Worm (Caenorhabditis elegans) whole organism, L1 larva: ENCODE results near the gene mob-4.

Source experiments
- C04F5.9 ChIP-seq: sonication (generic microtip); optimal IDR thresholded peaks from 2 replicates; lab custom pipeline; 2016; ENCODE audit warnings: missing genetic modification characterization, missing compliant biosample characterization
- C34B4.2 ChIP-seq: sonication (generic microtip); optimal IDR thresholded peaks from 2 replicates; lab custom pipeline; 2017; ENCODE audit warnings: mild to moderate bottlenecking, missing genetic modification characterization, missing compliant biosample characterization
- F16B12.6 ChIP-seq: fragments of 150-350 bp; optimal IDR thresholded peaks from 2 replicates; lab custom pipeline; 2014; ENCODE audit warnings: missing biosample characterization, missing genetic modification characterization
- aha-1 ChIP-seq: fragments of 150-350 bp; optimal IDR thresholded peaks from 2 replicates; lab custom pipeline; 2014; ENCODE audit warnings: missing biosample characterization, missing genetic modification characterization
- ama-1 ChIP-seq: fragments of 150-350 bp; optimal IDR thresholded peaks from 2 replicates; lab custom pipeline; 2014
- blmp-1 ChIP-seq: fragments of 150-350 bp; optimal IDR thresholded peaks from 2 replicates; lab custom pipeline; 2014; ENCODE audit warnings: missing biosample characterization, missing genetic modification characterization
- dsc-1 ChIP-seq: sonication (generic microtip); optimal IDR thresholded peaks from 2 replicates; lab custom pipeline; 2016; ENCODE audit warnings: mild to moderate bottlenecking, missing genetic modification characterization, missing compliant biosample characterization
- efl-1 ChIP-seq, 4 experiments: fragments of 150-350 bp; optimal IDR thresholded peaks in 3 of 4; peaks in 1 of 4; 1 replicate in 1 of 4; 2 replicates in 3 of 4; lab custom pipeline; 2014; ENCODE audit warnings: missing biosample characterization in 2 of 4, missing genetic modification characterization in 2 of 4, missing genetic modification reagents in 2 of 4
- egl-13 ChIP-seq: sonication (generic microtip); optimal IDR thresholded peaks from 2 replicates; lab custom pipeline; 2016; ENCODE audit warnings: missing genotype, missing genetic modification reagents, missing genetic modification characterization, missing compliant biosample characterization
- elt-3 ChIP-seq, 6 experiments: fragments of 150-350 bp in 1 of 6; sonication (generic microtip); optimal IDR thresholded peaks; 2 replicates each; lab custom pipeline; 2017 to 2018; ENCODE audit warnings: missing biosample characterization in 6 of 6, missing genetic modification characterization in 6 of 6, inconsistent platforms in 1 of 6
- fkh-10 ChIP-seq: sonication (generic microtip); optimal IDR thresholded peaks from 2 replicates; lab custom pipeline; 2017; ENCODE audit warnings: missing biosample characterization, missing genetic modification reagents, missing genetic modification characterization
- fkh-4 ChIP-seq: sonication (generic microtip); optimal IDR thresholded peaks from 2 replicates; lab custom pipeline; 2016; ENCODE audit warnings: missing compliant biosample characterization, missing genetic modification characterization, borderline replicate concordance
- fos-1 ChIP-seq: fragments of 150-350 bp; optimal IDR thresholded peaks from 2 replicates; lab custom pipeline; 2014; ENCODE audit warnings: missing biosample characterization, missing genetic modification characterization
- hlh-4 ChIP-seq: sonication (generic microtip); optimal IDR thresholded peaks from 2 replicates; lab custom pipeline; 2016; ENCODE audit warnings: mild to moderate bottlenecking, missing genetic modification characterization, missing compliant biosample characterization
- jun-1 ChIP-seq: fragments of 150-350 bp; optimal IDR thresholded peaks from 2 replicates; lab custom pipeline; 2014; ENCODE audit warnings: missing biosample characterization, missing genetic modification reagents, missing genetic modification characterization
- lin-14 ChIP-seq: fragments of 200-800 bp; sonication (Bioruptor generic); optimal IDR thresholded peaks from 2 replicates; lab custom pipeline; 2018; ENCODE audit warnings: mild to moderate bottlenecking, missing genetic modification characterization, moderate library complexity, missing compliant biosample characterization
- lin-39 ChIP-seq: fragments of 150-350 bp; optimal IDR thresholded peaks from 2 replicates; lab custom pipeline; 2014; ENCODE audit warnings: missing biosample characterization, missing genetic modification reagents, missing genetic modification characterization
- lir-3 ChIP-seq: sonication (generic microtip); optimal IDR thresholded peaks from 2 replicates; lab custom pipeline; 2016; ENCODE audit warnings: mild to moderate bottlenecking, missing genetic modification characterization, moderate library complexity, missing compliant biosample characterization; ENCODE audit not compliant: poor library complexity
- lsy-2 ChIP-seq, 2 experiments: fragments of 150-350 bp; optimal IDR thresholded peaks; 2 replicates each; lab custom pipeline; 2014; ENCODE audit warnings: missing biosample characterization in 2 of 2, missing genetic modification characterization in 2 of 2
- mab-9 ChIP-seq: fragments of 200-800 bp; sonication (Bioruptor generic); IDR thresholded peaks from 2 replicates; pipeline ENCODE4 v1.3.6; 2022; ENCODE audit warnings: missing genetic modification reagents, missing genetic modification characterization, missing compliant biosample characterization
- mef-2 ChIP-seq: fragments of 150-350 bp; optimal IDR thresholded peaks from 2 replicates; lab custom pipeline; 2014; ENCODE audit warnings: missing biosample characterization, missing genetic modification characterization
- mep-1 ChIP-seq: fragments of 150-350 bp; optimal IDR thresholded peaks from 2 replicates; lab custom pipeline; 2014; ENCODE audit warnings: missing biosample characterization, missing genetic modification characterization
- nhr-11 ChIP-seq: fragments of 150-350 bp; optimal IDR thresholded peaks from 2 replicates; lab custom pipeline; 2014; ENCODE audit warnings: missing biosample characterization, missing genetic modification characterization
- nhr-20 ChIP-seq: sonication (generic microtip); optimal IDR thresholded peaks from 2 replicates; lab custom pipeline; 2016; ENCODE audit warnings: mild to moderate bottlenecking, missing genetic modification characterization, missing compliant biosample characterization
- nhr-28 ChIP-seq: fragments of 150-350 bp; optimal IDR thresholded peaks from 2 replicates; lab custom pipeline; 2014; ENCODE audit warnings: missing biosample characterization, missing genetic modification characterization
- nhr-76 ChIP-seq: sonication (generic microtip); optimal IDR thresholded peaks from 2 replicates; lab custom pipeline; 2017; ENCODE audit warnings: missing biosample characterization, missing genetic modification characterization
- nhr-77 ChIP-seq: fragments of 150-350 bp; optimal IDR thresholded peaks from 2 replicates; lab custom pipeline; 2014; ENCODE audit warnings: missing biosample characterization, missing genetic modification characterization
- nhr-90 ChIP-seq: sonication (generic microtip); optimal IDR thresholded peaks from 2 replicates; lab custom pipeline; 2016; ENCODE audit warnings: mild to moderate bottlenecking, missing genetic modification characterization, missing compliant biosample characterization; ENCODE audit not compliant: poor library complexity
- skn-1 ChIP-seq: fragments of 150-350 bp; optimal IDR thresholded peaks from 2 replicates; lab custom pipeline; 2014; ENCODE audit warnings: missing biosample characterization, missing genetic modification characterization
- snpc-4 ChIP-seq: fragments of 150-350 bp; optimal IDR thresholded peaks from 2 replicates; lab custom pipeline; 2014; ENCODE audit warnings: missing biosample characterization, missing genetic modification characterization
- sptf-1 ChIP-seq: fragments of 150-350 bp; optimal IDR thresholded peaks from 2 replicates; lab custom pipeline; 2014; ENCODE audit warnings: missing biosample characterization, missing genetic modification characterization
- tbx-2 ChIP-seq: sonication (generic microtip); optimal IDR thresholded peaks from 2 replicates; lab custom pipeline; 2016; ENCODE audit warnings: missing genetic modification characterization, missing compliant biosample characterization
- tlp-1 ChIP-seq: fragments of 150-350 bp; optimal IDR thresholded peaks from 2 replicates; lab custom pipeline; 2014; ENCODE audit warnings: missing biosample characterization, missing genetic modification characterization
- unc-30 ChIP-seq: sonication (generic microtip); optimal IDR thresholded peaks from 2 replicates; lab custom pipeline; 2017; ENCODE audit warnings: missing biosample characterization, missing genetic modification characterization
- unc-86 ChIP-seq: sonication (generic microtip); optimal IDR thresholded peaks from 2 replicates; lab custom pipeline; 2016; ENCODE audit warnings: missing genetic modification characterization, missing compliant biosample characterization
- xbp-1 ChIP-seq: sonication (generic microtip); optimal IDR thresholded peaks from 2 replicates; lab custom pipeline; 2016; ENCODE audit warnings: missing genetic modification characterization, missing compliant biosample characterization
- ztf-11 ChIP-seq, 2 experiments: sonication (generic microtip); optimal IDR thresholded peaks; 2 replicates each; lab custom pipeline; 2016 to 2017; ENCODE audit warnings: missing genetic modification characterization in 2 of 2, missing biosample characterization in 1 of 2, missing compliant biosample characterization in 1 of 2

mob-4 gene

ce11 chrIII:8209775-8210174 is 15.1 kb upstream of the mob-4 start, which contains the start of gene C30A5.10:
Gene C30A5.10, minus strand, starts transcription at chrIII:8209875.
- TF ChIP-seq ama-1 (no peak), sptf-1 (tag; lab: Kevin White, UChicago) (no peak), snpc-4 (tag; lab: Kevin White, UChicago) (no peak), C34B4.2 (tag; lab: Kevin White, UChicago) (no peak), unc-30 (tag; lab: Kevin White, UChicago) (no peak), fos-1 (no peak), elt-3 (tag; optimal IDR thresholded peaks at IDR 0.05; lab: Kevin White, UChicago) (no peak), nhr-76 (tag; lab: Kevin White, UChicago) (no peak), nhr-11 (no peak), mep-1 (tag; lab: Kevin White, UChicago) (no peak), nhr-20 (tag; lab: Kevin White, UChicago) (no peak), tlp-1 (tag; lab: Kevin White, UChicago) (no peak), nhr-77 (no peak), mab-9 (GFP tag; lab: Robert Waterston, UW) (no peak), dsc-1 (no peak), mef-2 (tag; lab: Kevin White, UChicago) (no peak), F16B12.6 (tag; lab: Kevin White, UChicago) (no peak), nhr-90 (no peak)
- TF ChIP-seq, all 84 proteins: peak for 0

ce11 chrIII:8211562-8211961 is 13.3 kb upstream of the mob-4 start:
- TF ChIP-seq egl-13 (tag; lab: Kevin White, UChicago) (peak; percentile 36), lin-14 (GFP tag; lab: Kevin White, UChicago) (peak; percentile 41), jun-1 (tag; lab: Kevin White, UChicago) (no peak), lsy-2 (tag; optimal IDR thresholded peaks at IDR 0.05; lab: Kevin White, UChicago) (peak in 1 of 2 experiments; percentile 61), blmp-1 (tag; lab: Kevin White, UChicago) (no peak), unc-86 (peak; percentile 97), nhr-28 (no peak)

- TF ChIP-seq lin-39 (tag; lab: Kevin White, UChicago) (no peak), lsy-2 (tag; optimal IDR thresholded peaks at IDR 0.05; lab: Kevin White, UChicago) (peak in 1 of 2 experiments; percentile 31), hlh-4 (tag; lab: Kevin White, UChicago) (no peak), fkh-10 (GFP tag; lab: Kevin White, UChicago) (no peak), fos-1 (no peak), xbp-1 (no peak), mef-2 (tag; lab: Kevin White, UChicago) (no peak), skn-1 (tag; lab: Kevin White, UChicago) (no peak), lir-3 (tag; lab: Kevin White, UChicago) (no peak), lin-14 (GFP tag; lab: Kevin White, UChicago) (peak; percentile 4), unc-86 (peak; percentile 86), jun-1 (tag; lab: Kevin White, UChicago) (no peak)
Observed at ce11 chrIII:8216224-8216623, 8.7 kb upstream of the mob-4 start, which contains the start of gene unc-86. Gene unc-86, minus strand, starts transcription at chrIII:8216336.

- TF ChIP-seq fkh-4 (tag; lab: Kevin White, UChicago) (no peak), dsc-1 (peak; percentile 11), efl-1 (optimal IDR thresholded peaks at IDR 0.05; lab: Kevin White, UChicago) (no peak), efl-1 (GFP tag; optimal IDR thresholded peaks at IDR 0.05 in 1 of 2; lab: Kevin White, UChicago) (peak in 1 of 2 experiments; percentile 34)
Observed at ce11 chrIII:8217919-8218318, 7.0 kb upstream of the mob-4 start, which contains the start of gene C30A5.16. Gene C30A5.16, plus strand, starts transcription at chrIII:8218219.

- TF ChIP-seq aha-1 (tag; lab: Kevin White, UChicago) (no peak), C04F5.9 (tag; lab: Kevin White, UChicago) (no peak), hlh-4 (tag; lab: Kevin White, UChicago) (no peak), unc-86 (peak; percentile 79), ztf-11 (tag; optimal IDR thresholded peaks at IDR 0.05; lab: Kevin White, UChicago) (peak in 1 of 2 experiments; percentile 57), lir-3 (tag; lab: Kevin White, UChicago) (no peak), tbx-2 (tag; lab: Kevin White, UChicago) (peak; percentile 6)
- TF ChIP-seq, all 84 proteins: peak for 3
Observed at ce11 chrIII:8220081-8220480, 4.8 kb upstream of the mob-4 start.
